Worm (Caenorhabditis elegans) whole organism, L3 larva: ENCODE data around the gene F28H7.8.

Experiments used
- R02D3.7 ChIP-seq: fragments of 150-350 bp; optimal IDR thresholded peaks from 2 replicates; lab custom pipeline; 2014; ENCODE audit warnings: missing biosample characterization, missing genetic modification characterization
- ZK546.5 ChIP-seq: sonication (generic microtip); optimal IDR thresholded peaks from 2 replicates; lab custom pipeline; 2017; ENCODE audit warnings: missing biosample characterization, missing genetic modification characterization
- aly-2 ChIP-seq: fragments of 150-350 bp; optimal IDR thresholded peaks from 2 replicates; lab custom pipeline; 2014; ENCODE audit warnings: missing biosample characterization, missing genetic modification characterization
- ama-1 ChIP-seq: fragments of 150-350 bp; optimal IDR thresholded peaks from 2 replicates; lab custom pipeline; 2018
- ceh-16 ChIP-seq: sonication (generic microtip); optimal IDR thresholded peaks from 2 replicates; lab custom pipeline; 2017; ENCODE audit warnings: missing biosample characterization, missing genetic modification characterization
- ceh-28 ChIP-seq: fragments of 150-350 bp; optimal IDR thresholded peaks from 2 replicates; lab custom pipeline; 2014; ENCODE audit warnings: missing biosample characterization, missing genetic modification reagents, missing genetic modification characterization
- ceh-82 ChIP-seq: fragments of 150-350 bp; optimal IDR thresholded peaks from 2 replicates; lab custom pipeline; 2014; ENCODE audit warnings: missing biosample characterization, missing genetic modification characterization
- ceh-9 ChIP-seq: sonication (generic microtip); optimal IDR thresholded peaks from 2 replicates; lab custom pipeline; 2018; ENCODE audit warnings: missing biosample characterization, missing genetic modification characterization
- daf-12 ChIP-seq: fragments of 150-350 bp; optimal IDR thresholded peaks from 2 replicates; lab custom pipeline; 2014; ENCODE audit warnings: missing biosample characterization, missing genetic modification reagents, missing genetic modification characterization
- egl-27 ChIP-seq: sonication (generic microtip); optimal IDR thresholded peaks from 4 replicates; lab custom pipeline; 2017; ENCODE audit warnings: missing biosample characterization, missing genetic modification reagents, missing genetic modification characterization
- egl-5 ChIP-seq: fragments of 150-350 bp; optimal IDR thresholded peaks from 2 replicates; lab custom pipeline; 2017; ENCODE audit warnings: missing biosample characterization, missing genetic modification reagents, missing genetic modification characterization, inconsistent platforms
- elt-1 ChIP-seq: fragments of 150-350 bp; optimal IDR thresholded peaks from 2 replicates; lab custom pipeline; 2014; ENCODE audit warnings: missing biosample characterization, missing genetic modification characterization
- elt-2 ChIP-seq: sonication (generic microtip); optimal IDR thresholded peaks from 2 replicates; lab custom pipeline; 2016; ENCODE audit warnings: missing genetic modification reagents, mild to moderate bottlenecking, missing genetic modification characterization, missing compliant biosample characterization
- elt-3 ChIP-seq, 3 experiments: fragments of 150-350 bp in 1 of 3; sonication (generic microtip) in 2 of 3; optimal IDR thresholded peaks; 2 replicates in 2 of 3; 4 replicates in 1 of 3; lab custom pipeline; 2014 to 2017; ENCODE audit warnings: missing biosample characterization in 3 of 3, missing genetic modification characterization in 3 of 3
- eor-1 ChIP-seq, 2 experiments: fragments of 150-350 bp; optimal IDR thresholded peaks; 2 replicates each; lab custom pipeline; 2014 to 2018; ENCODE audit warnings: missing biosample characterization in 2 of 2, missing genetic modification characterization in 2 of 2
- fkh-10 ChIP-seq: sonication (generic microtip); optimal IDR thresholded peaks from 2 replicates; lab custom pipeline; 2017; ENCODE audit warnings: missing biosample characterization, missing genetic modification reagents, missing genetic modification characterization
- fkh-2 ChIP-seq: fragments of 150-350 bp; optimal IDR thresholded peaks from 2 replicates; lab custom pipeline; 2014; ENCODE audit warnings: missing biosample characterization, missing genetic modification reagents, missing genetic modification characterization
- fos-1 ChIP-seq: fragments of 150-350 bp; optimal IDR thresholded peaks from 2 replicates; lab custom pipeline; 2014; ENCODE audit warnings: missing biosample characterization, missing genetic modification characterization
- hmg-11 ChIP-seq: sonication (generic microtip); optimal IDR thresholded peaks from 2 replicates; lab custom pipeline; 2016; ENCODE audit warnings: missing genetic modification characterization, missing compliant biosample characterization
- jun-1 ChIP-seq: fragments of 150-350 bp; optimal IDR thresholded peaks from 2 replicates; lab custom pipeline; 2014; ENCODE audit warnings: missing biosample characterization, missing genetic modification reagents, missing genetic modification characterization
- lin-15B ChIP-seq: fragments of 150-350 bp; optimal IDR thresholded peaks from 2 replicates; lab custom pipeline; 2014; ENCODE audit warnings: missing biosample characterization, missing genetic modification characterization
- lin-39 ChIP-seq: fragments of 150-350 bp; optimal IDR thresholded peaks from 2 replicates; lab custom pipeline; 2018; ENCODE audit warnings: missing biosample characterization, missing genetic modification reagents, missing genetic modification characterization
- lsy-12 ChIP-seq: sonication (generic microtip); optimal IDR thresholded peaks from 2 replicates; lab custom pipeline; 2016; ENCODE audit warnings: mild to moderate bottlenecking, missing genetic modification characterization, missing compliant biosample characterization
- mdl-1 ChIP-seq: fragments of 150-350 bp; optimal IDR thresholded peaks from 2 replicates; lab custom pipeline; 2014; ENCODE audit warnings: missing biosample characterization, missing genetic modification characterization
- mml-1 ChIP-seq: fragments of 150-350 bp; sonication (generic microtip); optimal IDR thresholded peaks from 3 replicates; lab custom pipeline; 2014; ENCODE audit warnings: missing biosample characterization, missing genetic modification characterization
- nfya-1 ChIP-seq: sonication (generic microtip); optimal IDR thresholded peaks from 2 replicates; lab custom pipeline; 2017; ENCODE audit warnings: missing genetic modification characterization, mild to moderate bottlenecking, missing compliant biosample characterization, antibody characterized with exemption, moderate library complexity; ENCODE audit not compliant: insufficient read depth
- nhr-11 ChIP-seq: fragments of 150-350 bp; optimal IDR thresholded peaks from 2 replicates; lab custom pipeline; 2014; ENCODE audit warnings: missing biosample characterization, missing genetic modification characterization
- nhr-12 ChIP-seq: fragments of 150-350 bp; optimal IDR thresholded peaks from 2 replicates; lab custom pipeline; 2014; ENCODE audit warnings: missing biosample characterization, missing genetic modification characterization
- nhr-23 ChIP-seq: fragments of 150-350 bp; optimal IDR thresholded peaks from 2 replicates; lab custom pipeline; 2014; ENCODE audit warnings: missing biosample characterization, missing genetic modification reagents, missing genetic modification characterization
- nhr-237 ChIP-seq: fragments of 150-350 bp; optimal IDR thresholded peaks from 2 replicates; lab custom pipeline; 2014; ENCODE audit warnings: missing biosample characterization, missing genetic modification characterization
- nhr-25 ChIP-seq: sonication (generic microtip); optimal IDR thresholded peaks from 2 replicates; lab custom pipeline; 2017; ENCODE audit warnings: missing biosample characterization, missing genetic modification characterization
- nhr-28 ChIP-seq: fragments of 150-350 bp; optimal IDR thresholded peaks from 2 replicates; lab custom pipeline; 2014; ENCODE audit warnings: missing biosample characterization, missing genetic modification characterization
- nhr-43 ChIP-seq: sonication (generic microtip); optimal IDR thresholded peaks from 2 replicates; lab custom pipeline; 2016; ENCODE audit warnings: mild to moderate bottlenecking, missing genetic modification characterization, missing compliant biosample characterization; ENCODE audit not compliant: poor library complexity, severe bottlenecking
- nhr-67 ChIP-seq: fragments of 150-350 bp; optimal IDR thresholded peaks from 2 replicates; lab custom pipeline; 2014; ENCODE audit warnings: missing biosample characterization, missing genetic modification characterization
- nhr-76 ChIP-seq: fragments of 150-350 bp; sonication (generic microtip); optimal IDR thresholded peaks from 5 replicates; lab custom pipeline; 2014; ENCODE audit warnings: missing biosample characterization, missing genetic modification characterization
- nhr-77 ChIP-seq: fragments of 150-350 bp; optimal IDR thresholded peaks from 2 replicates; lab custom pipeline; 2014; ENCODE audit warnings: missing biosample characterization, missing genetic modification characterization
- pha-4 ChIP-seq: fragments of 150-350 bp; optimal IDR thresholded peaks from 2 replicates; lab custom pipeline; 2014; ENCODE audit warnings: missing biosample characterization, missing genetic modification reagents, missing genetic modification characterization
- pqm-1 ChIP-seq: fragments of 150-350 bp; optimal IDR thresholded peaks from 2 replicates; lab custom pipeline; 2017; ENCODE audit warnings: missing biosample characterization, missing genetic modification characterization, inconsistent platforms
- sea-2 ChIP-seq: fragments of 150-350 bp; sonication (generic microtip); optimal IDR thresholded peaks from 4 replicates; lab custom pipeline; 2014; ENCODE audit warnings: missing biosample characterization, missing genetic modification reagents, missing genetic modification characterization
- skn-1 ChIP-seq: fragments of 150-350 bp; optimal IDR thresholded peaks from 2 replicates; lab custom pipeline; 2014; ENCODE audit warnings: missing biosample characterization, missing genetic modification characterization
- snpc-4 ChIP-seq: fragments of 150-350 bp; optimal IDR thresholded peaks from 2 replicates; lab custom pipeline; 2014; ENCODE audit warnings: missing biosample characterization, missing genetic modification characterization
- tbx-2 ChIP-seq: sonication (generic microtip); optimal IDR thresholded peaks from 2 replicates; lab custom pipeline; 2016; ENCODE audit warnings: mild to moderate bottlenecking, missing genetic modification characterization, missing compliant biosample characterization
- unc-39 ChIP-seq: sonication (generic microtip); optimal IDR thresholded peaks from 4 replicates; lab custom pipeline; 2017; ENCODE audit warnings: missing biosample characterization, missing genetic modification characterization
- unc-62 ChIP-seq: fragments of 150-350 bp; sonication (generic microtip); optimal IDR thresholded peaks from 4 replicates; lab custom pipeline; 2014; ENCODE audit warnings: missing biosample characterization, missing genetic modification reagents, missing genetic modification characterization
- zag-1 ChIP-seq: fragments of 150-350 bp; optimal IDR thresholded peaks from 2 replicates; lab custom pipeline; 2014; ENCODE audit warnings: missing biosample characterization, missing genetic modification characterization
- ztf-11 ChIP-seq: fragments of 150-350 bp; optimal IDR thresholded peaks from 2 replicates; lab custom pipeline; 2014; ENCODE audit warnings: missing biosample characterization, missing genetic modification characterization
- ztf-4 ChIP-seq: fragments of 150-350 bp; optimal IDR thresholded peaks from 2 replicates; lab custom pipeline; 2014; ENCODE audit warnings: missing biosample characterization, missing genetic modification characterization

F28H7.8 gene

DNA sequence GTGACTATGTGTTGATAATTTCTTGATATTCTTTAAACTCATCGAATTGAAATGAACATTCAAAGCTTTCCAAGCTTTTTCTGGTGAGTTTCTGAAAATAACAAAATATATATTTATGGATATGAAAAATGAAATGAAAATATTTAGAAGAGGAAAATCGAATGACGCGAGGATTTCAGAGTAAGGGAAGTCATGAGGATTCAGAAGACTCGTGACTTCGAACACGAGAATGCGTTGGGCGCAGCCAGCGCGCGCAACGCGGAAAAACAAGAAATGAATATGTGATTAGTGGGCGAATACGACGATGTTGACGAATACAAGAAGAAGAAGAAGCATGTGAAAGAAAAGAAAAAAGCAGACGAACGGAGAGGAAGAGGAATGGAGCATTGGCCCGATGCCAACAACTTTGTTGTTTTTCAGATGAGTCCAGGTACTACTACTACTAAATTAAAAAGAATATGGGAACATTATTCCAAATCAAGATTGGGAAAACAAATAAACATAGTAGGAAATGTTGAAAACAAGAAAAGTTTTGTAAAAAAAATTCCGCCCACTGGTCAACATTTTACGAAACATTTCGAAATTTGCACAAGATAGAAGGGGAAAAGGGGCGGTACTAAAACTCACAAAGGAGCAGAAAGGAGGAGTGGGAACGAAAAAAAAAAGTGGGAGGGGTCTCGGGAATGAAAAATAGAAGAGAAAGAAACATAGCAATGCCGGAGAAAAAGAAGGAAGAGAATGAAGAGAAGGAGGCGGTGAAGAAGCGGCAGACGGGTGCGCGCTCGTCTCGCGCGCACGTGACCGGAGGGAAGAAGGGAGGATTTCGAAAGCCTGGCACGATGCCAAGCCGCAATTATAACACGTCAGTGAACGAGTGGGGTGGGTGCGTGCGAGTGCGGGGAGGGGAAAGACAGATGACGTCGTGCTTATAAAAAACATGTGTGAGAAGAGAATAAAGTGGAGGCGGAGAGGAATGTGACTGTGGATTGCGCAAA lies 43.3 kb upstream of the F28H7.8 start (continued):
- TF ChIP-seq mml-1 (tag; lab: Kevin White, UChicago) (peak; percentile 77), egl-27 (tag; lab: Kevin White, UChicago) (peak; percentile 65), fkh-10 (GFP tag; lab: Kevin White, UChicago) (peak; percentile 98), nhr-12 (tag; lab: Kevin White, UChicago) (no peak), fos-1 (peak; percentile 42), nhr-76 (no peak), elt-1 (tag; lab: Kevin White, UChicago) (peak; percentile 6), fkh-2 (tag; lab: Kevin White, UChicago) (no peak)
- TF ChIP-seq, all 47 proteins: peak for 28

DNA sequence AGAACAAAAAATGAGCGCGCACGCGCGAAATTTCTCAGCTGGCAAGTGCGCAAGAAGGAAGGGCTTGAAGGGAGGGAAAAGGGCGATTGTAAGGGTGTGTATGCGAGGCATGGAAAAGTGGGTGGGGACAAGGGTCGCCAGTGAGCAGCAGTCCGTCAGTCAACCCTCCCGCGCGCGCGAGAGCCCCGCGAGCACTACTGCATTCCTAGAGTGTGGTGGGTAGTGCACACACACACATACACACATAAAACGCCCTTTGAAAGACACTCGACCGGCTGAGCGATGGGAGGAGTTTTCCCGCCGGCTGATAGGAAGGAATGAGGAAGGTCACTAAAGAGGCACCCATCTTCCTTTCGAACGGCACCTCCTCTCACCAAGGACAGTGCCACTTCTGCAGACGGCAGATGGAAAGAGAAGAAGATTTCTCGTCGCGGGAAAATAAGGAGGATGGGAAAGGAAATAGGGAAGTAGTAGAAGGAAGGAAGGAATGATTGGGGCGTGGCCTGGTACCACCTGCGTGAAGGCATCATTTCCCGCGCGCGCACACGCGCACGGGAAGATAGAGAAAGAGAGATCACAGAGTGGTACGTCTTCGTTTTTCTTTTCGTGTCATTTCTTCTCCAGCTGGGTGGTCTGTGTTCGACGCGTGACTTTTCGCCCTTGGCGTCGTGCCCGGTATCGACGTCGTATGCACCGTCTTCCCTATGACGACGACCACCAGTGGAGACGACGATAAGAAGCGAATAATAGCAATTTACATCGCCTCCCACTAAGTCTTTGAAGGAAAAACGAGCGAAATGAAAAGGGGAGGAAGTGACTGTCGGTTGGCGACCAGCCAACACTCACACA lies 41.7 kb upstream of the F28H7.8 start:
- no peak for TF ChIP-seq snpc-4 (tag; lab: Kevin White, UChicago)
- no peak for TF ChIP-seq nhr-237 (tag; lab: Kevin White, UChicago)
- TF ChIP-seq elt-1 (tag; lab: Kevin White, UChicago): no peak
- no peak for TF ChIP-seq ceh-9
- no peak for TF ChIP-seq ceh-28 (tag; lab: Kevin White, UChicago)
- no peak for TF ChIP-seq lin-15B (tag; lab: Kevin White, UChicago)
- TF ChIP-seq mml-1 (tag; lab: Kevin White, UChicago): no peak
- TF ChIP-seq ceh-82 (tag; lab: Kevin White, UChicago): no peak
- TF ChIP-seq R02D3.7: no peak
- TF ChIP-seq nfya-1 (tag; lab: Kevin White, UChicago): no peak
- no peak for TF ChIP-seq sea-2 (GFP tag; lab: Kevin White, UChicago)
- TF ChIP-seq lsy-12 (tag; lab: Kevin White, UChicago): no peak
- no peak for TF ChIP-seq eor-1 (tag; optimal IDR thresholded peaks at IDR 0.05; lab: Kevin White, UChicago)
- TF ChIP-seq nhr-77 (tag; lab: Kevin White, UChicago): no peak
- no peak for TF ChIP-seq zag-1 (tag; lab: Kevin White, UChicago)
- peak; percentile 34 for TF ChIP-seq tbx-2 (tag; lab: Kevin White, UChicago)
- no peak for TF ChIP-seq fkh-10 (GFP tag; lab: Kevin White, UChicago)
- TF ChIP-seq jun-1 (tag; lab: Kevin White, UChicago): peak; percentile 57
- peak; percentile 33 for TF ChIP-seq hmg-11 (tag; lab: Kevin White, UChicago)
- TF ChIP-seq nhr-11 (tag; lab: Kevin White, UChicago): no peak
- TF ChIP-seq skn-1: peak; percentile 5
- peak; percentile 44 for TF ChIP-seq egl-27 (tag; lab: Kevin White, UChicago)
- TF ChIP-seq ZK546.5 (tag; lab: Kevin White, UChicago): no peak
- TF ChIP-seq ztf-4: peak; percentile 28
- TF ChIP-seq ama-1: no peak
- TF ChIP-seq mdl-1 (tag; lab: Kevin White, UChicago): peak; percentile 63
- TF ChIP-seq unc-62: no peak
- no peak for TF ChIP-seq pha-4 (tag; lab: Kevin White, UChicago)
- TF ChIP-seq nhr-43 (tag; lab: Kevin White, UChicago): peak; percentile 96
- TF ChIP-seq pqm-1: no peak
- no peak for TF ChIP-seq nhr-67
- no peak for TF ChIP-seq egl-5
- TF ChIP-seq lin-39 (tag; lab: Kevin White, UChicago): peak; percentile 78
- no peak for TF ChIP-seq unc-39 (tag; lab: Kevin White, UChicago)
- TF ChIP-seq elt-2 (tag; lab: Kevin White, UChicago): no peak
- no peak for TF ChIP-seq ceh-16 (tag; lab: Kevin White, UChicago)
- peak in 1 of 3 experiments; percentile 70 for TF ChIP-seq elt-3 (tag; optimal IDR thresholded peaks at IDR 0.05; lab: Kevin White, UChicago)
- TF ChIP-seq ztf-11 (tag; lab: Kevin White, UChicago): no peak
- TF ChIP-seq fos-1: no peak
- TF ChIP-seq nhr-76: no peak
- TF ChIP-seq nhr-28 (tag; lab: Kevin White, UChicago): no peak
- no peak for TF ChIP-seq daf-12 (tag; lab: Kevin White, UChicago)
- no peak for TF ChIP-seq fkh-2 (tag; lab: Kevin White, UChicago)
- TF ChIP-seq aly-2: no peak
- TF ChIP-seq nhr-25: peak; percentile 81
- TF ChIP-seq nhr-12 (tag; lab: Kevin White, UChicago): no peak
- TF ChIP-seq nhr-23 (tag; lab: Kevin White, UChicago): peak; percentile 95
